Worm (Caenorhabditis elegans) whole organism, late embryonic: ENCODE measurements around the gene R07B7.2.

Experiments used
- ama-1 ChIP-seq: fragments of 150-350 bp; optimal IDR thresholded peaks from 2 replicates; lab custom pipeline; 2014
- ceh-6 ChIP-seq: fragments of 200-800 bp; sonication (Bioruptor generic); optimal IDR thresholded peaks from 2 replicates; lab custom pipeline; 2018; ENCODE audit warnings: mild to moderate bottlenecking, missing genetic modification characterization, missing compliant biosample characterization
- ets-4 ChIP-seq: sonication (generic microtip); optimal IDR thresholded peaks from 2 replicates; lab custom pipeline; 2016; ENCODE audit warnings: missing genetic modification characterization, missing compliant biosample characterization
- hlh-30 ChIP-seq: sonication (generic microtip); optimal IDR thresholded peaks from 2 replicates; lab custom pipeline; 2017; ENCODE audit warnings: antibody characterized with exemption, missing genetic modification characterization, missing compliant biosample characterization; ENCODE audit not compliant: insufficient read depth
- mec-3 ChIP-seq: sonication (generic microtip); optimal IDR thresholded peaks from 2 replicates; lab custom pipeline; 2016; ENCODE audit warnings: borderline replicate concordance, missing genetic modification characterization, missing compliant biosample characterization
- nfya-1 ChIP-seq: sonication (generic microtip); optimal IDR thresholded peaks from 2 replicates; lab custom pipeline; 2017; ENCODE audit warnings: missing genetic modification characterization, mild to moderate bottlenecking, missing compliant biosample characterization, antibody characterized with exemption, moderate library complexity
- nhr-232 ChIP-seq: sonication (generic microtip); optimal IDR thresholded peaks from 2 replicates; lab custom pipeline; 2016; ENCODE audit warnings: missing genetic modification characterization, missing compliant biosample characterization
- pha-4 ChIP-seq: fragments of 150-350 bp; optimal IDR thresholded peaks from 2 replicates; lab custom pipeline; 2018; ENCODE audit warnings: missing biosample characterization, missing genetic modification reagents, missing genetic modification characterization
- unc-86 ChIP-seq: sonication (generic microtip); optimal IDR thresholded peaks from 2 replicates; lab custom pipeline; 2016; ENCODE audit warnings: missing genetic modification characterization, missing compliant biosample characterization

DNA sequence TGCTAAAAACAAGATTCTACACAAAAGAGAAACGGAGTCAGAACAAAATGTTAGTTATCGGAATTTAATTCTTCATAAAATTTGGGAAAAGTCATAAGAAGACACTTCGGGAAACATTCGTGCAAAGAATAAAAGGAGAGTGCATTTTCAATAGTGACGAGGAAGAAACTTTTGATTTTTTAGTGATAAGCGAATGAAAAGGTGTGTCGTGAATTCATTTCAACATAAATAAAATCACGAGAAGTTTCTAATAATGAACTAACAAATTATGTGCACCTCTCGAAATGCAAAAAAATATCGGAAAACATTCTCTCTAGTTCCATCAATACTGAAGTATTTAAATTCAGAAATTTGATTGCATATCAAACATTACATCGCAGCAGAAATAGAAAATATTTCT is 16.4 kb upstream of the R07B7.2 start:
- TF ChIP-seq nfya-1 (tag; lab: Kevin White, UChicago) (no peak), ama-1 (no peak), nhr-232 (tag; lab: Kevin White, UChicago) (no peak), unc-86 (no peak), ceh-6 (no peak), ets-4 (no peak), hlh-30 (tag; lab: Kevin White, UChicago) (no peak), pha-4 (tag; lab: Kevin White, UChicago) (no peak), mec-3 (tag; lab: Kevin White, UChicago) (no peak)
